Fruit fly (Drosophila melanogaster) whole organism: Measurements from ENCODE around the gene RASSF8.

ENCODE experiments used
- CG8478 ChIP-seq: fragments of >200 bp; optimal IDR thresholded peaks from 2 replicates; lab custom pipeline; 2018; ENCODE audit warnings: inconsistent platforms
- Dll ChIP-seq: fragments of >200 bp; optimal IDR thresholded peaks from 2 replicates; lab custom pipeline; 2017
- pan ChIP-seq: fragments of >200 bp; optimal IDR thresholded peaks from 2 replicates; lab custom pipeline; 2017
- psq ChIP-seq: fragments of >200 bp; optimal IDR thresholded peaks from 2 replicates; lab custom pipeline; 2017

dm6 chr3R:25680528-25680927, 18.9 kb downstream of the RASSF8 start, which contains the start of the genes CG4743 and Idh3g:
- TF ChIP-seq Dll (no peak), pan (no peak), psq (lab: Kevin White, UChicago) (no peak), CG8478 (lab: Kevin White, UChicago) (no peak)
